Worm (Caenorhabditis elegans) whole organism, L2 larva: ENCODE results near the gene grl-3.

Experiments used
- ceh-82 ChIP-seq: fragments of 150-350 bp; optimal IDR thresholded peaks from 2 replicates; lab custom pipeline; 2014; ENCODE audit warnings: missing biosample characterization, missing genetic modification characterization
- lin-13 ChIP-seq: fragments of 150-350 bp; optimal IDR thresholded peaks from 2 replicates; lab custom pipeline; 2014; ENCODE audit warnings: missing biosample characterization, missing genetic modification reagents, missing genetic modification characterization
- lsy-2 ChIP-seq, 2 experiments: fragments of 150-350 bp in 1 of 2; sonication (generic microtip) in 1 of 2; optimal IDR thresholded peaks; 2 replicates each; lab custom pipeline; 2014 to 2017; ENCODE audit warnings: missing biosample characterization in 2 of 2, missing genetic modification characterization in 2 of 2
- mdl-1 ChIP-seq, 2 experiments: fragments of 150-350 bp in 1 of 2; sonication (generic microtip) in 1 of 2; optimal IDR thresholded peaks; 2 replicates each; lab custom pipeline; 2017; ENCODE audit warnings: missing biosample characterization in 2 of 2, missing genetic modification characterization in 2 of 2
- nhr-11 ChIP-seq: fragments of 150-350 bp; optimal IDR thresholded peaks from 2 replicates; lab custom pipeline; 2014; ENCODE audit warnings: missing biosample characterization, missing genetic modification characterization
- unc-62 ChIP-seq: fragments of 150-350 bp; optimal IDR thresholded peaks from 2 replicates; lab custom pipeline; 2014; ENCODE audit warnings: missing biosample characterization, missing genetic modification reagents, missing genetic modification characterization

- no peak for TF ChIP-seq lin-13
- no peak for TF ChIP-seq unc-62 (GFP tag; lab: Kevin White, UChicago)
- TF ChIP-seq nhr-11 (tag; lab: Kevin White, UChicago), result no peak
- no peak for TF ChIP-seq ceh-82 (tag; lab: Kevin White, UChicago)
- TF ChIP-seq lsy-2 (tag; optimal IDR thresholded peaks at IDR 0.05; lab: Kevin White, UChicago), result no peak
- no peak for TF ChIP-seq mdl-1 (tag; optimal IDR thresholded peaks at IDR 0.05; lab: Kevin White, UChicago)
Measured at ce11 chrV:11373918-11374317, 37.4 kb upstream of the grl-3 start.
